Worm (Caenorhabditis elegans): Measurements from ENCODE around the gene rib-2.

DNA sequence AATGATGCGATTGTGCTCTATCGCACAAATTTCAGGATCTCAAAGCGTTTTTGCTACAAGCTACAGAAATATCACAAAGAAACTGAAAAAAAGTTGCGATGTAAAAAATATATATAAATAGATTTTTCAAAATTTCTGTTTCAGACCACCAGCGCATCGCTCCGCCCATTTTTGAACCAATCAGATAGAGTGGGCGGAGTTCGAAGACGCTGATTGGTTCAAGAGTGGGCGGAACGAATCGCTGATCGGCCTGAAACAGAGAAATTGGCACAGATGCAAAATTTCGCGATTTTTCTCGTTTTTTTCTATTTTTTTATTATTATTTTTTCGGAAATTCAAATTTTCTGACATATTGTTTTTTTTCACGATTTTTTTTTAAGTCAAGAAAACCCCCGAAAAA, 39.8 kb upstream of the rib-2 start:
- TF ChIP-seq snpc-4 (tag; optimal IDR thresholded peaks at IDR 0.05): no peak
- no peak for TF ChIP-seq C04F5.9 (tag; optimal IDR thresholded peaks at IDR 0.05)
- TF ChIP-seq jun-1 (tag; optimal IDR thresholded peaks at IDR 0.05): no peak
- no peak for TF ChIP-seq ets-5 (GFP tag; IDR thresholded peaks at IDR 0.05)
- no peak for TF ChIP-seq pax-3 (tag; optimal IDR thresholded peaks at IDR 0.05)
- TF ChIP-seq snu-23 (GFP tag; optimal IDR thresholded peaks at IDR 0.05): no peak

Measured in whole organism, L1 larva.